Fruit fly (Drosophila melanogaster) whole organism, pupa: ENCODE data around the gene CG32683.

Experiments used
- CG12605 ChIP-seq: fragments of 200-800 bp; sonication (Bioruptor generic); IDR thresholded peaks from 2 replicates; pipeline ENCODE4 v1.3.6; 2022; ENCODE audit warnings: missing biosample characterization, missing genetic modification characterization
- CG34367 ChIP-seq: fragments of 200-800 bp; sonication (Bioruptor generic); optimal IDR thresholded peaks from 2 replicates; lab custom pipeline; 2018; ENCODE audit warnings: missing biosample characterization, mild to moderate bottlenecking, missing genetic modification characterization
- CG4496 ChIP-seq: fragments of 200-800 bp; sonication (Bioruptor generic); IDR thresholded peaks from 3 replicates; pipeline ENCODE4 v1.3.6; 2022; ENCODE audit warnings: missing biosample characterization, missing genetic modification characterization
- CG8301 ChIP-seq: fragments of 200-800 bp; sonication (Bioruptor generic); optimal IDR thresholded peaks from 2 replicates; lab custom pipeline; 2018; ENCODE audit warnings: missing biosample characterization, mild to moderate bottlenecking, missing genetic modification characterization
- EcR ChIP-seq: fragments of 200-800 bp; sonication (Bioruptor generic); optimal IDR thresholded peaks from 3 replicates; lab custom pipeline; 2019; ENCODE audit warnings: missing biosample characterization, missing genetic modification characterization, mild to moderate bottlenecking, moderate library complexity, missing genetic modification reagents
- rn ChIP-seq: fragments of 200-800 bp; sonication (Bioruptor generic); IDR thresholded peaks from 2 replicates; pipeline ENCODE4 v1.3.6; 2022; ENCODE audit warnings: missing biosample characterization, missing genetic modification characterization

DNA sequence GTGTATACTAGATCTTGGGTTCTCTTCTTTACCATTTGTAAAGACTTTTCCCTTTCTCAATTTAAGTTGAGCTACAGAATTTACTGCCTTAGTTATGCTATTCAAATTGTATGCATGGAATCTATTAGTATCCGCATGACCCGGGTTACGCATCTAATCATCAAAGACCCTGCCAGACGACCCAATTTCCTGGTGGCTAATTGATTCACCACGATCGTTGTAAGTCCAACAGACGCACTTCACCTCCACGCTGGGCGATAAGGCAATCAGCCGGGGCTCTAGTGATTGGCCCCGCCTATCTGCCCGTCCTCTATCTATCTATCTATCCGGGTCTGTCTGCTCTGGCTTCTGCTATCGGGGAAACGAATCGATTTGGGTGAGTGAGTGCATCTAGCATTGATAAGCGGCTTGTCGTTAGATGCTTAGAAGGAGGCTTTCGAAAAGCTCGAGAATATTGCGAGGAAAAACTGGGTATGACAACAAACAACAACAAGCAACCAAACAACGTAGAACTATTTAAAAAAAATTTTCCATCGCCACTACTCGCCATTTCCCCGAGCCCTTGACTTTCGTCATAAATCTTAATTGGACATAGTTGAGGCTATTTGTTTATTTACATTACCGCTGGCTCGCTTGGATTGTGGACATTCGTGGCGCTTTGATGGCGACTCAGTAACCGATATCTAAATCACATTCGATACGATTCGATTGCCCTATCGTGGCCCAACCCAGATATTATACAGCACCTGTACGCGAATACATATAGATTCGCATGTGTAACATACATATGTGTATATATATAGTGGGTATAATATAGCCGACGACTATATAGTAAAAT lies 84.3 kb downstream of the CG32683 start:
- no peak for TF ChIP-seq CG8301
- no peak for TF ChIP-seq rn (GFP tag; lab: Robert Waterston, UW)
- TF ChIP-seq CG34367 (tag; lab: Kevin White, UChicago) = no peak
- peak; percentile 68 for TF ChIP-seq EcR (GFP tag; lab: Kevin White, UChicago)
- no peak for TF ChIP-seq CG12605 (GFP tag; lab: Robert Waterston, UW)
- no peak for TF ChIP-seq CG4496
